Fruit fly (Drosophila melanogaster) Kc167 (cell line): ENCODE data around the gene Tim17b1.

Experiments
- h ChIP-seq: fragments of >200 bp; optimal IDR thresholded peaks from 3 replicates; lab custom pipeline; 2018; ENCODE audit warnings: missing external identifiers
- psq ChIP-seq: fragments of >200 bp; optimal IDR thresholded peaks from 2 replicates; lab custom pipeline; 2017; ENCODE audit warnings: missing external identifiers

DNA sequence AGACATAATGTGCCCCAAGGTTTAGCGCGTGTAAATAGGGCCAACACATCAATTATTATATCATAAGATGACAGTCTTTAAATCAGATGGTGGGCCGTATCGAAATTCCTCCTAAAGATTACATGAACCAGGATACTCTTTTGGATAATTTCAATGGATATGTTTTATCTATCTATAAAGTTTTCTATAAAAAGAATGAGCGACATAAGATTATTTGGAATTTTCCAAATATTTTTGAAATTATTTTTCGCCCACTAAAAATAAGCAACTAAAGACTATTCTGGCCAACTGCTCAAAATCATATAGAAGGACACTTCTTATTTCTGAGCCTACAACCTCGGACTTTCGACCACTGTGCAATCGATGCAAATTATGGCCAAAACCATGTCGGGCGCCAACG lies 30.4 kb downstream of the Tim17b1 start:
- TF ChIP-seq psq (lab: Kevin White, UChicago) (no peak), h (lab: Kevin White, UChicago) (no peak)
